Fruit fly (Drosophila melanogaster) whole organism, embryonic: ENCODE data around the gene CG7781.

Source experiments
- Atf3 ChIP-seq: fragments of 200-800 bp; sonication (Bioruptor generic); optimal IDR thresholded peaks from 3 replicates; lab custom pipeline; 2016; ENCODE audit warnings: missing biosample characterization, missing genetic modification characterization
- Awh ChIP-seq: fragments of 200-800 bp; sonication (Bioruptor generic); IDR thresholded peaks from 2 replicates; pipeline ENCODE4, ENCODE4 v1.3.6; 2022; ENCODE audit warnings: missing biosample characterization, missing genetic modification characterization
- CG12071 ChIP-seq: fragments of 200-800 bp; sonication (Bioruptor generic); optimal IDR thresholded peaks from 3 replicates; lab custom pipeline; 2018; ENCODE audit warnings: missing biosample characterization, mild to moderate bottlenecking, missing genetic modification characterization
- CG1233 ChIP-seq: fragments of 200-800 bp; sonication (Bioruptor generic); optimal IDR thresholded peaks from 4 replicates; lab custom pipeline; 2018; ENCODE audit warnings: missing biosample characterization, mild to moderate bottlenecking, missing genetic modification characterization
- CG13624 ChIP-seq: fragments of 200-800 bp; sonication (Bioruptor generic); optimal IDR thresholded peaks from 2 replicates; lab custom pipeline; 2016; ENCODE audit warnings: missing biosample characterization, missing genetic modification characterization
- CG14050 ChIP-seq: fragments of 200-800 bp; sonication (Bioruptor generic); IDR thresholded peaks from 3 replicates; pipeline ENCODE4 v1.3.6; 2022; ENCODE audit warnings: missing biosample characterization, missing genetic modification characterization
- CG15514 ChIP-seq: fragments of 200-800 bp; sonication (Bioruptor generic); optimal IDR thresholded peaks from 3 replicates; lab custom pipeline; 2017; ENCODE audit warnings: missing biosample characterization, missing genetic modification characterization, mild to moderate bottlenecking, moderate library complexity, missing genetic modification reagents
- CG3407 ChIP-seq: fragments of 200-800 bp; sonication (Bioruptor generic); optimal IDR thresholded peaks from 2 replicates; lab custom pipeline; 2018; ENCODE audit warnings: missing biosample characterization, mild to moderate bottlenecking, missing genetic modification characterization
- CG34422 ChIP-seq: fragments of 200-800 bp; sonication (Bioruptor generic); IDR thresholded peaks from 3 replicates; pipeline ENCODE4 v1.3.6; 2022; ENCODE audit warnings: missing biosample characterization, missing genetic modification characterization
- CG42726 ChIP-seq: fragments of 200-800 bp; sonication (Bioruptor generic); IDR thresholded peaks from 2 replicates; pipeline ENCODE4 v1.3.6; 2022; ENCODE audit warnings: missing biosample characterization, missing genetic modification characterization; ENCODE audit not compliant: partially characterized antibody
- CG43689 ChIP-seq: fragments of 200-800 bp; sonication (Bioruptor generic); IDR thresholded peaks from 2 replicates; pipeline ENCODE4 v1.3.6; 2022; ENCODE audit warnings: missing biosample characterization, missing genetic modification characterization
- CG4617 ChIP-seq: fragments of 200-800 bp; sonication (Bioruptor generic); optimal IDR thresholded peaks from 3 replicates; lab custom pipeline; 2016; ENCODE audit warnings: missing biosample characterization, missing genetic modification characterization, borderline replicate concordance
- CG4707 ChIP-seq: fragments of 200-800 bp; sonication (Bioruptor generic); optimal IDR thresholded peaks from 2 replicates; lab custom pipeline; 2018; ENCODE audit warnings: missing biosample characterization, mild to moderate bottlenecking, missing genetic modification characterization, moderate library complexity
- CG6689 ChIP-seq: fragments of 200-800 bp; sonication (Bioruptor generic); IDR thresholded peaks from 2 replicates; pipeline ENCODE4 v1.3.6; 2022; ENCODE audit warnings: missing biosample characterization, missing genetic modification characterization
- CG6765 ChIP-seq: fragments of 200-800 bp; sonication (Bioruptor generic); optimal IDR thresholded peaks from 3 replicates; lab custom pipeline; 2017; ENCODE audit warnings: missing biosample characterization, mild to moderate bottlenecking, missing genetic modification characterization
- CG7745 ChIP-seq: fragments of 200-800 bp; sonication (Bioruptor generic); optimal IDR thresholded peaks from 2 replicates; lab custom pipeline; 2018; ENCODE audit warnings: missing biosample characterization, mild to moderate bottlenecking, missing genetic modification characterization, moderate library complexity
- CG8359 ChIP-seq: fragments of 200-800 bp; sonication (Bioruptor generic); optimal IDR thresholded peaks from 2 replicates; lab custom pipeline; 2017; ENCODE audit warnings: missing biosample characterization, mild to moderate bottlenecking, missing genetic modification characterization, borderline replicate concordance
- Doc2 ChIP-seq: fragments of 200-800 bp; sonication (Bioruptor generic); IDR thresholded peaks from 2 replicates; pipeline ENCODE4 v1.3.6; 2022; ENCODE audit warnings: missing biosample characterization, missing genetic modification characterization
- Dref ChIP-seq: fragments of 200-800 bp; sonication (Bioruptor generic); IDR thresholded peaks from 2 replicates; pipeline ENCODE4 v1.3.6; 2022; ENCODE audit warnings: missing biosample characterization, missing genetic modification characterization
- Drgx ChIP-seq: fragments of 200-800 bp; sonication (Bioruptor generic); IDR thresholded peaks from 2 replicates; pipeline ENCODE4 v1.3.6; 2022; ENCODE audit warnings: missing biosample characterization, missing genetic modification characterization
- Fer3 ChIP-seq: fragments of 200-800 bp; sonication (Bioruptor generic); optimal IDR thresholded peaks from 2 replicates; lab custom pipeline; 2018; ENCODE audit warnings: missing biosample characterization, mild to moderate bottlenecking, missing genetic modification characterization, moderate library complexity
- MTF-1 ChIP-seq: fragments of 200-800 bp; sonication (Bioruptor generic); optimal IDR thresholded peaks from 2 replicates; lab custom pipeline; 2018; ENCODE audit warnings: missing biosample characterization, mild to moderate bottlenecking, missing genetic modification characterization, borderline replicate concordance
- Scr ChIP-seq: fragments of 200-800 bp; sonication (Bioruptor generic); IDR thresholded peaks from 2 replicates; pipeline ENCODE4 v1.3.6; 2022; ENCODE audit warnings: missing biosample characterization, missing genetic modification characterization; ENCODE audit not compliant: partially characterized antibody
- TFAM ChIP-seq: fragments of 200-800 bp; sonication (Bioruptor generic); optimal IDR thresholded peaks from 2 replicates; lab custom pipeline; 2017; ENCODE audit warnings: missing biosample characterization, missing genetic modification characterization, inconsistent platforms
- Vsx1 ChIP-seq: fragments of 200-800 bp; sonication (Bioruptor generic); optimal IDR thresholded peaks from 2 replicates; lab custom pipeline; 2017; ENCODE audit warnings: missing biosample characterization, mild to moderate bottlenecking, missing genetic modification characterization, missing genetic modification reagents
- aop ChIP-seq: fragments of 200-800 bp; sonication (Bioruptor generic); IDR thresholded peaks from 2 replicates; pipeline ENCODE4 v1.3.6; 2022; ENCODE audit warnings: missing biosample characterization, missing genetic modification characterization
- ase ChIP-seq: fragments of 200-800 bp; sonication (Bioruptor generic); IDR thresholded peaks from 3 replicates; pipeline ENCODE4 v1.3.6; 2022; ENCODE audit warnings: missing biosample characterization, missing genetic modification characterization
- chn ChIP-seq: fragments of 200-800 bp; sonication (Bioruptor generic); optimal IDR thresholded peaks from 2 replicates; lab custom pipeline; 2016; ENCODE audit warnings: missing biosample characterization, missing genetic modification characterization
- crp ChIP-seq, 2 experiments: fragments of 200-800 bp; sonication (Bioruptor generic); optimal IDR thresholded peaks; 2 replicates in 1 of 2; 3 replicates in 1 of 2; lab custom pipeline; 2017; ENCODE audit warnings: missing biosample characterization in 2 of 2, missing genetic modification characterization in 2 of 2, mild to moderate bottlenecking in 1 of 2, moderate library complexity in 1 of 2
- da ChIP-seq: fragments of 200-800 bp; sonication (Bioruptor generic); optimal IDR thresholded peaks from 2 replicates; lab custom pipeline; 2016; ENCODE audit warnings: missing biosample characterization, missing genetic modification characterization
- dmrt99B ChIP-seq: fragments of 200-800 bp; sonication (Bioruptor generic); optimal IDR thresholded peaks from 2 replicates; lab custom pipeline; 2018; ENCODE audit warnings: missing biosample characterization, mild to moderate bottlenecking, missing genetic modification characterization, moderate library complexity
- dysf ChIP-seq: fragments of 200-800 bp; sonication (Bioruptor generic); IDR thresholded peaks from 3 replicates; pipeline ENCODE4 v1.3.6; 2022; ENCODE audit warnings: missing biosample characterization, missing genetic modification characterization
- gce ChIP-seq: fragments of 200-800 bp; sonication (Bioruptor generic); IDR thresholded peaks from 3 replicates; pipeline ENCODE4 v1.3.6; 2022; ENCODE audit warnings: missing biosample characterization, missing genetic modification characterization
- grn ChIP-seq: fragments of 200-800 bp; sonication (Bioruptor generic); optimal IDR thresholded peaks from 3 replicates; lab custom pipeline; 2017; ENCODE audit warnings: missing biosample characterization, missing genetic modification characterization
- ham ChIP-seq: fragments of 200-800 bp; sonication (Bioruptor generic); IDR thresholded peaks from 2 replicates; pipeline ENCODE4 v1.3.6; 2022; ENCODE audit warnings: missing biosample characterization, missing genetic modification characterization
- her ChIP-seq: fragments of 200-800 bp; sonication (Bioruptor generic); optimal IDR thresholded peaks from 2 replicates; lab custom pipeline; 2016; ENCODE audit warnings: missing biosample characterization, missing genetic modification characterization
- insv ChIP-seq, 2 experiments: fragments of 200-800 bp; sonication (Bioruptor generic); optimal IDR thresholded peaks; 3 replicates each; lab custom pipeline; 2016 to 2018; ENCODE audit warnings: missing biosample characterization in 2 of 2, missing genetic modification characterization in 2 of 2
- kay ChIP-seq: fragments of 200-800 bp; sonication (Bioruptor generic); optimal IDR thresholded peaks from 2 replicates; lab custom pipeline; 2016; ENCODE audit warnings: missing biosample characterization, missing genetic modification characterization
- lbe ChIP-seq: fragments of 200-800 bp; sonication (Bioruptor generic); optimal IDR thresholded peaks from 2 replicates; lab custom pipeline; 2016; ENCODE audit warnings: missing biosample characterization, mild to moderate bottlenecking, missing genetic modification characterization
- pho ChIP-seq: fragments of 200-800 bp; sonication (Bioruptor generic); optimal IDR thresholded peaks from 2 replicates; lab custom pipeline; 2016; ENCODE audit warnings: missing biosample characterization, missing genetic modification characterization
- pita ChIP-seq: fragments of 200-800 bp; sonication (Bioruptor generic); optimal IDR thresholded peaks from 2 replicates; lab custom pipeline; 2017; ENCODE audit warnings: missing biosample characterization, mild to moderate bottlenecking, missing genetic modification characterization
- pros ChIP-seq: fragments of 200-800 bp; sonication (Bioruptor generic); optimal IDR thresholded peaks from 3 replicates; lab custom pipeline; 2019; ENCODE audit warnings: missing biosample characterization, mild to moderate bottlenecking, missing genetic modification characterization, moderate library complexity
- sc ChIP-seq, 3 experiments: fragments of >200 bp in 2 of 3; fragments of 200-800 bp in 1 of 3; sonication (Bioruptor generic) in 1 of 3; optimal IDR thresholded peaks; 2 replicates in 2 of 3; 3 replicates in 1 of 3; lab custom pipeline; 2017; ENCODE audit warnings: mild to moderate bottlenecking in 1 of 3, missing biosample characterization in 1 of 3, missing genetic modification characterization in 1 of 3, missing genetic modification reagents in 1 of 3
- sisA ChIP-seq: fragments of 200-800 bp; sonication (Bioruptor generic); IDR thresholded peaks from 2 replicates; pipeline ENCODE4 v1.3.6; 2022; ENCODE audit warnings: missing biosample characterization, missing genetic modification characterization
- slbo ChIP-seq: fragments of 200-800 bp; sonication (Bioruptor generic); IDR thresholded peaks from 2 replicates; pipeline ENCODE4 v1.3.6; 2022; ENCODE audit warnings: missing biosample characterization, missing genetic modification characterization
- toy ChIP-seq: fragments of 200-800 bp; sonication (Bioruptor generic); IDR thresholded peaks from 2 replicates; pipeline ENCODE4 v1.3.6; 2022; ENCODE audit warnings: missing biosample characterization, missing genetic modification characterization
- trem ChIP-seq: fragments of 200-800 bp; optimal IDR thresholded peaks from 3 replicates; lab custom pipeline; 2019; ENCODE audit warnings: missing biosample characterization, mild to moderate bottlenecking, missing genetic modification characterization, moderate library complexity
- trh ChIP-seq: fragments of 200-800 bp; sonication (Bioruptor generic); optimal IDR thresholded peaks from 2 replicates; lab custom pipeline; 2016; ENCODE audit warnings: missing biosample characterization, missing genetic modification characterization
- zen2 ChIP-seq: fragments of 200-800 bp; sonication (Bioruptor generic); IDR thresholded peaks from 3 replicates; pipeline ENCODE4 v1.3.6; 2022; ENCODE audit warnings: missing biosample characterization, missing genetic modification characterization; ENCODE audit not compliant: partially characterized antibody

CG7781 gene

dm6 chr2L:8277561-8278201 is 47.5 kb downstream of the CG7781 start (continued):
- TF ChIP-seq CG4707 (GFP tag; lab: Kevin White, UChicago) (peak; percentile 95), CG6689 (GFP tag; lab: Robert Waterston, UW) (peak; percentile 99), da (GFP tag; lab: Kevin White, UChicago) (peak; percentile 73), CG7745 (tag; lab: Kevin White, UChicago) (peak; percentile 94), ham (GFP tag; lab: Robert Waterston, UW) (peak; percentile 83), Dref (GFP tag; lab: Robert Waterston, UW) (no peak), CG13624 (GFP tag; lab: Kevin White, UChicago) (peak; percentile 87), dmrt99B (tag; lab: Kevin White, UChicago) (peak; percentile 99), CG42726 (GFP tag; lab: Robert Waterston, UW) (0 out of 2 replicates have a peak, but pooled peaks have one; percentile 16), sc (optimal IDR thresholded peaks at IDR 0.05; lab: Kevin White, UChicago) (no peak), sc (GFP tag; optimal IDR thresholded peaks at IDR 0.05; lab: Kevin White, UChicago) (peak; percentile 98), her (GFP tag; lab: Kevin White, UChicago) (peak; percentile 34), Atf3 (GFP tag; lab: Kevin White, UChicago) (peak; percentile 87), CG15514 (GFP tag; lab: Kevin White, UChicago) (peak; percentile 90), CG8359 (GFP tag; lab: Kevin White, UChicago) (peak; percentile 93), lbe (GFP tag; lab: Kevin White, UChicago) (peak; percentile 99), insv (GFP tag; optimal IDR thresholded peaks at IDR 0.05; lab: Kevin White, UChicago) (peak; percentile 11 to 62), chn (peak; percentile 96), kay (GFP tag; lab: Kevin White, UChicago) (peak; percentile 97), Fer3 (tag; lab: Kevin White, UChicago) (peak; percentile 96), pros (GFP tag; lab: Kevin White, UChicago) (peak; percentile 78), crp (GFP tag; optimal IDR thresholded peaks at IDR 0.05; lab: Kevin White, UChicago) (peak in 1 of 2 experiments; percentile 69), CG4617 (GFP tag; lab: Kevin White, UChicago) (peak; percentile 93), CG1233 (GFP tag; lab: Kevin White, UChicago) (peak; percentile 96), CG3407 (peak; percentile 98), toy (GFP tag; lab: Robert Waterston, UW) (peak; percentile 94), aop (GFP tag; lab: Robert Waterston, UW) (peak; percentile 94), slbo (GFP tag; lab: Robert Waterston, UW) (peak; percentile 97), trh (GFP tag; lab: Kevin White, UChicago) (peak; percentile 98), Awh (peak; percentile 99), Scr (GFP tag; lab: Robert Waterston, UW) (no peak), CG14050 (GFP tag; lab: Robert Waterston, UW) (peak; percentile 98), MTF-1 (peak; percentile 95), CG43689 (peak; percentile 98), CG12071 (peak; percentile 88), gce (GFP tag; lab: Robert Waterston, UW) (peak; percentile 99), pita (GFP tag; lab: Kevin White, UChicago) (no peak), Doc2 (GFP tag; lab: Robert Waterston, UW) (peak; percentile 83), grn (GFP tag; lab: Kevin White, UChicago) (peak; percentile 86), CG34422 (GFP tag; lab: Robert Waterston, UW) (peak; percentile 99), TFAM (GFP tag; lab: Kevin White, UChicago) (peak; percentile 53), trem (tag; lab: Kevin White, UChicago) (peak; percentile 94), CG6765 (GFP tag; lab: Kevin White, UChicago) (peak; percentile 91), zen2 (GFP tag; lab: Robert Waterston, UW) (no peak), Vsx1 (GFP tag; lab: Kevin White, UChicago) (peak; percentile 95), sisA (GFP tag; lab: Robert Waterston, UW) (peak; percentile 98), dysf (GFP tag; lab: Robert Waterston, UW) (peak; percentile 99), pho (GFP tag; lab: Kevin White, UChicago) (peak; percentile 82), Drgx (peak; percentile 100), ase (GFP tag; lab: Robert Waterston, UW) (peak; percentile 99)
